Worm (Caenorhabditis elegans) whole organism, L1 larva: ENCODE data around the gene T27A1.3.
"Not testable (repeated sequence)": the region's sequence is repeated elsewhere in the genome, so short reads cannot be mapped to it uniquely, and the experiment has no call there.

ENCODE experiments used
- ceh-82 ChIP-seq, 3 experiments: fragments of 150-350 bp in 1 of 3; sonication (generic microtip) in 2 of 3; optimal IDR thresholded peaks; 2 replicates each; lab custom pipeline; 2014 to 2017; ENCODE audit warnings: missing biosample characterization in 3 of 3, missing genetic modification characterization in 3 of 3
- lin-15B ChIP-seq: fragments of 150-350 bp; sonication (generic microtip); optimal IDR thresholded peaks from 3 replicates; lab custom pipeline; 2014; ENCODE audit warnings: missing biosample characterization, missing genetic modification characterization
- nhr-11 ChIP-seq: fragments of 150-350 bp; optimal IDR thresholded peaks from 2 replicates; lab custom pipeline; 2014; ENCODE audit warnings: missing biosample characterization, missing genetic modification characterization

The T27A1.3 gene

ce11 chrII:593221-593620, 57.9 kb downstream of the T27A1.3 start, which contains the start of gene W08F4.1:
Gene W08F4.1, plus strand, starts transcription at chrII:593521.
- not testable (repeated sequence) for TF ChIP-seq lin-15B; ceh-82 (tag; optimal IDR thresholded peaks at IDR 0.05; lab: Kevin White, UChicago); nhr-11 (tag; lab: Kevin White, UChicago)
